Fruit fly (Drosophila melanogaster): ENCODE data around the gene Plp.

- no peak for TF ChIP-seq CG12605 (GFP tag; IDR thresholded peaks at IDR 0.05)
- no peak for TF ChIP-seq Ets98B (GFP tag; IDR thresholded peaks at IDR 0.05)
- no peak for TF ChIP-seq Snoo (tag; optimal IDR thresholded peaks at IDR 0.05)
- no peak for TF ChIP-seq CG32121 (GFP tag; IDR thresholded peaks at IDR 0.05)
- TF ChIP-seq CG4496 (GFP tag; IDR thresholded peaks at IDR 0.05), result no peak
- TF ChIP-seq CG34367 (tag; optimal IDR thresholded peaks at IDR 0.05), result no peak
- TF ChIP-seq CG10348 (GFP tag; IDR thresholded peaks at IDR 0.05), result no peak
Observed at dm6 chr3L:15043465-15043864, 51.1 kb downstream of the Plp start.
